Worm (Caenorhabditis elegans) whole organism, midembryonic: ENCODE results near the gene T10F2.2.

Experiments
- T22C8.4 ChIP-seq: fragments of 200-800 bp; sonication (Bioruptor generic); IDR thresholded peaks from 2 replicates; pipeline ENCODE4 v1.3.6; 2022; ENCODE audit warnings: missing genetic modification characterization, missing compliant biosample characterization
- cog-1 ChIP-seq: sonication (generic microtip); optimal IDR thresholded peaks from 2 replicates; lab custom pipeline; 2016; ENCODE audit warnings: missing genetic modification characterization, missing compliant biosample characterization
- flt-1 ChIP-seq: fragments of 200-800 bp; sonication (Bioruptor generic); IDR thresholded peaks from 2 replicates; pipeline ENCODE4 v1.3.6; 2022; ENCODE audit warnings: missing genetic modification characterization, missing compliant biosample characterization
- klf-2 ChIP-seq: fragments of 200-800 bp; sonication (Bioruptor generic); conservative IDR thresholded peaks from 2 replicates; pipeline ENCODE4 v1.3.6; 2022; ENCODE audit warnings: missing genetic modification reagents, missing genetic modification characterization, missing compliant biosample characterization
- med-1 ChIP-seq: sonication (generic microtip); optimal IDR thresholded peaks from 2 replicates; lab custom pipeline; 2017; ENCODE audit warnings: missing genetic modification characterization, mild to moderate bottlenecking, missing compliant biosample characterization, antibody characterized with exemption, missing genetic modification reagents; ENCODE audit not compliant: insufficient read depth
- ref-1 ChIP-seq: fragments of 200-800 bp; sonication (Bioruptor generic); conservative IDR thresholded peaks from 2 replicates; pipeline ENCODE4 v1.3.6; 2022; ENCODE audit warnings: missing genetic modification reagents, missing genetic modification characterization, missing compliant biosample characterization
- tab-1 ChIP-seq: fragments of 200-800 bp; sonication (Bioruptor generic); IDR thresholded peaks from 2 replicates; pipeline ENCODE4 v1.3.6; 2022; ENCODE audit warnings: missing genetic modification characterization, missing compliant biosample characterization
- ztf-23 ChIP-seq: fragments of 200-800 bp; sonication (Bioruptor generic); IDR thresholded peaks from 2 replicates; pipeline ENCODE4 v1.3.6; 2022; ENCODE audit warnings: missing genetic modification reagents, missing genetic modification characterization, missing compliant biosample characterization
- ztf-29 ChIP-seq: fragments of 200-800 bp; sonication (Bioruptor generic); IDR thresholded peaks from 2 replicates; pipeline ENCODE4 v1.3.6; 2022; ENCODE audit warnings: missing genetic modification reagents, missing genetic modification characterization, missing compliant biosample characterization

The T10F2.2 gene

DNA sequence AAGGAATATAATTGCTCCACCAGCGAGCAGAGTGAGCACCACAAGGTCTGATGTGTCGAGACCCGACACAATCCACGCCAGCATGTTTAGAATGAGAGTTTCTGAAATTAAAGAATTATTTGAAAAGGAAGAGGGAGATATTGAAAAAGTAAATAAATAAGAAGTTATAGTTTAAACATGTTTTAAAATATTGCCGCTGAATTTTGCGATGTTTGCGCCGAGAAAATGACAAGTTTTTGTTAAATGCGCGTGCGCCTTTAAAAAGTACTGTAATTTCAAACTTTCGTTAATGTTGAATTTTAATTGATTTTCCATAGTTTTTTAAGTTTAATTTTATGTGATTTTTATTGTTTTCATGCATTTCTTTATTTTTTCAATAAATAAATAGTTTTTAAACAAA lies 34.5 kb upstream of the T10F2.2 start, which contains the start of gene emb-8:
Gene emb-8 (minus strand): TSS at position 101 of the 400 bp plus-strand sequence.
- TF ChIP-seq klf-2 (GFP tag; lab: Robert Waterston, UW) (no peak), T22C8.4 (no peak), med-1 (no peak), cog-1 (tag; lab: Kevin White, UChicago) (no peak), tab-1 (GFP tag; lab: Robert Waterston, UW) (no peak), ztf-23 (GFP tag; lab: Robert Waterston, UW) (no peak), flt-1 (no peak), ref-1 (no peak), ztf-29 (GFP tag; lab: Robert Waterston, UW) (no peak)

DNA sequence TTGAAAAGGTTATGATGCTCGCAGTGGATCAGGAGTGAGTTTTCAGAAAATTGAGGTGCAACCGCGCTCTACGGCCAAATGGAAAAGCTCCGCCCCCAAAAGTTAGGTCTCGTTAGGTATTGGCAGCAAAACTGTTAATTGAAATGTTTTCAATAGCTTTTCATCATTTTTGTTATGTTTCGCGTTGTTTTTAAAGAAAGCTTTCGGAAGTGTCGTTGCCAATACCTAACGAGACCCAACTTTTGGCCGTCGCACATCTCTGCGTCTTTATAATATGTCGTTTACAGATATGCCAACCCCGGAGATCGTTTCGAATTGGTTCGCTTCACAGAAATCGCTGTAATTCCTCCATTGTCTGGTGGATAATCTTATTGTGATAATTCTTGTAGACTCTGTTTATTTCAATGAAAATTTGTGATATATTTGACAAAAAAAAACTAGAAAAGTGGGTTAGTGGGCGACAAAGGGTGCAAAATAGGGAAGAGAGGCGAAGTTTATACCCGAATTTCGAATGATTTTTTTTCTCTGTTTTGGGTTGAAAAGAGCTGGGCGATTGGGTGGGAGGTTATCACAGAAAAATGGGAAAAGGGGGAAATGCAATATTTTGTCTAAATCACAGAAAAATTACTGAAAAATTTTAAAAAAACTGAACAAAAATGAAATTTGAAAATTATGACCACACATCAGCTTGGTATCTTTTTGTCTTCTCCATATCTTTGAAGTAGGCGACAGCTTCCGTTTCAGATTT lies 31.4 kb upstream of the T10F2.2 start:
- TF ChIP-seq T22C8.4: no peak
- no peak for TF ChIP-seq klf-2 (GFP tag; lab: Robert Waterston, UW)
- TF ChIP-seq ref-1: no peak
- no peak for TF ChIP-seq ztf-23 (GFP tag; lab: Robert Waterston, UW)
- TF ChIP-seq cog-1 (tag; lab: Kevin White, UChicago): no peak
- TF ChIP-seq tab-1 (GFP tag; lab: Robert Waterston, UW): no peak
- TF ChIP-seq ztf-29 (GFP tag; lab: Robert Waterston, UW): no peak
- no peak for TF ChIP-seq flt-1
- TF ChIP-seq med-1: no peak

DNA sequence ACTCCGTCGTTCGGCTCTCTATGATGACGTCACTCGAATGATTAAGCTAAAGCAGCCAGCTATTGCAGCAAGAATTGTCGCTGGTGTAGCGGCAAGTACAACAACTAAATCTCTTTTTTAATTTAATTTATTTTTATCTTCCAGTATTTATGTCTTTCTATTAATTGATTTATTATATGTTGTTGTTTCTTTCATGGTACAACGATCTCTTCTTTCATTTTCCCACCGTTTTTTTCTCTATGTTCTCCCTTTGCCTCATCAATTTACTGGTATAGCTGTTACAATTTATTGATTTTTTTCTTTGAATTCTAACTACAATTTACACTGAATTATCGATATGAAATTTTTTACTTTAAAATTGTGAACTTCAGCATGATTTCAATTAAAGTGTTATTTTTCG lies 30.6 kb upstream of the T10F2.2 start, which contains the start of gene moc-6:
Gene moc-6 (plus strand): TSS at position 301 of the 400 bp plus-strand sequence.
- TF ChIP-seq T22C8.4 (0 out of 2 replicates have a peak, but pooled peaks have one; percentile 23), tab-1 (GFP tag; lab: Robert Waterston, UW) (no peak)

DNA sequence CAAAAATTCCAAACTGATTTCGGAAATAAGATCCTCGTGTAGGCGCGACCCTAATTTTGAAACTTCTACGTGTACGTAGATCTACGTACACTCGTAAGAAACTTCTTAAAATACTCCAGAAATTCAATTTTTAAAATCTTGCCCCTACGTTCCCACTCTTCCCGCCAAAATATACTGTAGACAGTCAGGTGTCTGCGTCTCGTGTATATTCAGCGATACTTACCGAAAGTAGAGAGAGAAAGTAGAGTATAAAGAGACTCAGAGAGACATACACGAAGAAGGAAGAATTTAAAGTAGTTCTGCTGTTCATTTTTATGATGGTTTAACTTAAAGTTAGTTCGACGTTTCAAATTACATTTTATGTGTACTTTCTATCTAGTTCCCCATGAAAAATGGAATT lies 28.2 kb upstream of the T10F2.2 start:
- no peak for TF ChIP-seq ztf-23 (GFP tag; lab: Robert Waterston, UW)
- no peak for TF ChIP-seq T22C8.4
- no peak for TF ChIP-seq med-1
- TF ChIP-seq cog-1 (tag; lab: Kevin White, UChicago): no peak
- no peak for TF ChIP-seq ref-1
- TF ChIP-seq ztf-29 (GFP tag; lab: Robert Waterston, UW): no peak
- TF ChIP-seq klf-2 (GFP tag; lab: Robert Waterston, UW): no peak
- no peak for TF ChIP-seq tab-1 (GFP tag; lab: Robert Waterston, UW)
- TF ChIP-seq flt-1: no peak

DNA sequence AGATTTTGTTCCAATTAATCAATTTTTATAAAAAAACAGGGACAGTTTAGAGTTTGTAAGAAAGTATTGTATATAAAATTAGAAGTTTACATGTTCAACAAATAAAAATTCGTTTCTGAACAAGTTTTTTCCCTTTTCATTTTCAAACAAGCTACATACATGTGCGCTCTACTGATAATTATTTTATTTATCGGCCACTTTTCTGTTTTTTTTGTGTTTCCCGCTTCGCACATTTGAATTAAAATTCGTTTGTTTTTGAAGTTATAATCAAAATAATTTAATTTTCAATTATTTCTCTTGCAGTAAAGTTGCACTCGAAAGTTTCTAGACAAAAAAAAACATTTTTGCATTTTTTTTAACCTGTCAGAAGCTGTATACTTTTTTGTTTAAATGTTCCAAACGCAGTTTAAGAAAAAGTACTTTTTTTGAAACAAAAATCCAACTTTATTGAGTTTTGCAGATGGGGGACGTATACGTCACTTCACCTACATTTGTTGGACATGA lies 25.6 kb upstream of the T10F2.2 start, which contains the start of gene hira-1:
Gene hira-1 (plus strand): TSS at position 454 of the 504 bp plus-strand sequence.
- TF ChIP-seq ztf-29 (GFP tag; lab: Robert Waterston, UW): no peak
- no peak for TF ChIP-seq tab-1 (GFP tag; lab: Robert Waterston, UW)
- no peak for TF ChIP-seq klf-2 (GFP tag; lab: Robert Waterston, UW)

DNA sequence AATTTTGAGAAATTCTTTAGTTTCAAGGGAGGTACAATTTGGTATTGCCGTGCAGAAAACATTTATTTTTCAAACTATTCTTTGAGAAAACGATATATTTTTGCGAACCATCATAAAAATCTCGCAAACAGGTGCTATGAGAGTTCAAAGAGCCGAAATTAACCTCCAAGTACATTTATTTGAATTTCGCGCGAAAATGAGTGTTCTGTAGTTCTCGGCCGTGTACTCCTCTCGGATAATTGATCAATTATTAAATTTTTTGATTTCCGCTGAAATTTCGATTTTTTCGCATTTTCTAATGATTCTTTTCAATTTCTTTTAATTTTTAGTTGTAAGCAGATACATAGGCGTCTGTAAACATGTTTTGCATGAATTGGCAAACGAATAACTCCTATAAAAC lies 25.1 kb upstream of the T10F2.2 start:
- no peak for TF ChIP-seq tab-1 (GFP tag; lab: Robert Waterston, UW)
- peak; percentile 37; the same call in 1 of the 2 replicates for TF ChIP-seq flt-1
- TF ChIP-seq ref-1: no peak

DNA sequence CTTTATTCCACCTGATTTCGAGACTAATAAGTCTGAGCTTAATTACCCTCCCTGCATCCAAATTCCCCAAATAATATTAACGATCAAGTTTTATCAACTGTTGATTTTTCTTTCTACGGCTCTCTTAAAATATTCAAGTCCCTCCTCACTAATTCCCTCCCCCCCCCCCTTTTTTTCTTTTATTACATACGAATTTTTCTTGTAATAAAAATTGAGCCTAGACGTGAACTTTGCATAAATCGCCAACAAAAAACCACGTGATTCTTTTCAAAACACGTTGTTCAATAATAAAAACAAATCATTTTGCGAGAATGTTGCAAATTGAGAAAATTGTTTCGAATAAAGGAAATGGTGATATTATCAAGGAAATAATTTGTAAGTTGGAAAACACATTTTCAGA lies 23.3 kb upstream of the T10F2.2 start, which contains the start of gene K10D2.8:
Gene K10D2.8 (plus strand): TSS at position 301 of the 400 bp plus-strand sequence.
- TF ChIP-seq cog-1 (tag; lab: Kevin White, UChicago) (no peak), tab-1 (GFP tag; lab: Robert Waterston, UW) (no peak), ref-1 (no peak), flt-1 (no peak), klf-2 (GFP tag; lab: Robert Waterston, UW) (no peak)

DNA sequence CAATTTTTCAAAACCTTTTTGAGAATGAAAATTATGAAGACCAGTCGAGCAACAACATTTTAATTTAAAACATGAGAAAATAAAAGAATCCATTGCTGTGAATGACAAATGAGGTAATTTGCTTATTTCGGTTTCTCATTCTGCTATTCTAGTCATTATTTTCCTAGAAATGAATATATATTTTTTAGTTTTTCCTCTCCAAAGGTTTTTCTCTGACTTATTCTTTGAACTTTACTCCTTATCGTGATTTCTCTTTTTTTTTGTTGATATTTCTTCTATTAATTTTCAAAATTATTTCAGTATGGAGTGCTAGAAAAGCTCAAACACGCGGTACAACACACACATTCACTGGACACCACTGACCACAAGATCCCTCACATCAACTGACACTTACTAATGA lies 20.5 kb upstream of the T10F2.2 start, which contains the start of gene pup-2:
Gene pup-2 (plus strand): TSS at position 301 of the 400 bp plus-strand sequence.
- no peak for TF ChIP-seq cog-1 (tag; lab: Kevin White, UChicago)
- no peak for TF ChIP-seq ztf-29 (GFP tag; lab: Robert Waterston, UW)
- TF ChIP-seq ztf-23 (GFP tag; lab: Robert Waterston, UW): no peak
- TF ChIP-seq T22C8.4: no peak

DNA sequence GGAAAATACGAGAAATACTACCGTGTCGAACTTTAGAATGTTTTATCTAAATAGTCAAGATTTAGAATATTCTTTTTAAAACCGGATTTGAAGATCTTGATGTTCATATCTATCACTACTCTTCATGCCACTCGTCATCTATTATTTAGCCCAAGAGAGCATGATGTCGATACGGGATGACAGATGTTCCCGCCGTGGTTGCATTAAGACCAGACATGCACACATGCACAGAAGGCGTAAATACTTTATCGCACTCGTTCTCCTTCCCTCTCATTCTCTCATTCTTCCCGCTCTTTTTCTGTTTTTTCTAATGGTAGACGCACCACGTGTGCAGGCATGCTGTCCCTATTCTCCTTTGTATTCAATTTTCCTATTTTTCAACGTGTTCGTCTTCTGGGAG lies 18.3 kb upstream of the T10F2.2 start:
- TF ChIP-seq ztf-29 (GFP tag; lab: Robert Waterston, UW) (no peak), med-1 (no peak), T22C8.4 (no peak), ref-1 (no peak), ztf-23 (GFP tag; lab: Robert Waterston, UW) (no peak), tab-1 (GFP tag; lab: Robert Waterston, UW) (no peak), cog-1 (tag; lab: Kevin White, UChicago) (no peak), klf-2 (GFP tag; lab: Robert Waterston, UW) (no peak), flt-1 (no peak)

DNA sequence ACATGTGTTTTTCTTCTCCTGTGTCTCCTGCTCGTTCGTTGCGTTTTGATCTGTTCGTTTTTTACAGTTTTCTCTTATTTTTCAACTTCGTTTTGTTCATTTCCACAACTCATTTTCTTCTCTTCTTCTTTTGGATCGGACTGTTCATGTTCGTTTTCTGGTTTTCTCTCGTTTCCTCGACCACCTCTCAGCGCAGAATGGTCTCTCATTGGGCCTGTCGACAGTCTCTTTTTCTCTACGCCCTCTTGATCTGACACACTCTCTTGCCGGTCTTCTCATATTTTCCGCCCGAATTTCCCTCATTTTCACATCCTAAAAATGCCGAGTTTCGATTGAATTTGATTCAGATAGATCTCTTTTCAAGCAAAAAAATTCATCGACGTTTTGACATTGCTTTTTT lies 16.5 kb upstream of the T10F2.2 start:
- TF ChIP-seq med-1: no peak
- no peak for TF ChIP-seq ref-1
- no peak for TF ChIP-seq tab-1 (GFP tag; lab: Robert Waterston, UW)
- no peak for TF ChIP-seq klf-2 (GFP tag; lab: Robert Waterston, UW)
- TF ChIP-seq ztf-29 (GFP tag; lab: Robert Waterston, UW): no peak
- no peak for TF ChIP-seq T22C8.4
- TF ChIP-seq flt-1: no peak
- no peak for TF ChIP-seq ztf-23 (GFP tag; lab: Robert Waterston, UW)
- TF ChIP-seq cog-1 (tag; lab: Kevin White, UChicago): no peak
